Worm (Caenorhabditis elegans): Measurements from ENCODE around the gene col-102.

Gene col-102

ce11 chrIV:619766-620165 is 15.5 kb downstream of the col-102 start:
- TF ChIP-seq ceh-28 (tag; optimal IDR thresholded peaks at IDR 0.05) = no peak
- no peak for TF ChIP-seq skn-1 (tag; optimal IDR thresholded peaks at IDR 0.05)
- no peak for TF ChIP-seq nhr-25 (tag; optimal IDR thresholded peaks at IDR 0.05)
- TF ChIP-seq egl-5 (tag; optimal IDR thresholded peaks at IDR 0.05) = no peak
- TF ChIP-seq hmg-11 (tag; optimal IDR thresholded peaks at IDR 0.05) = no peak
- TF ChIP-seq nhr-43 (tag; optimal IDR thresholded peaks at IDR 0.05; ENCODE audit: poor library complexity, severe bottlenecking) = no peak
- no peak for TF ChIP-seq pha-4 (tag; optimal IDR thresholded peaks at IDR 0.05)
- no peak for TF ChIP-seq ceh-16 (tag; optimal IDR thresholded peaks at IDR 0.05)
- no peak for TF ChIP-seq fkh-10 (GFP tag; optimal IDR thresholded peaks at IDR 0.05)
- no peak for TF ChIP-seq nhr-28 (tag; optimal IDR thresholded peaks at IDR 0.05)
- TF ChIP-seq elt-3 (tag; optimal IDR thresholded peaks at IDR 0.05) = no peak
- TF ChIP-seq unc-39 (tag; optimal IDR thresholded peaks at IDR 0.05) = no peak
- TF ChIP-seq elt-2 (tag; optimal IDR thresholded peaks at IDR 0.05) = no peak
- no peak for TF ChIP-seq fkh-2 (tag; optimal IDR thresholded peaks at IDR 0.05)
- TF ChIP-seq zag-1 (tag; optimal IDR thresholded peaks at IDR 0.05) = no peak

ce11 chrIV:620324-620723 is 16.1 kb downstream of the col-102 start:
- TF ChIP-seq skn-1 (tag; optimal IDR thresholded peaks at IDR 0.05) (peak; percentile 14), fos-1 (tag; optimal IDR thresholded peaks at IDR 0.05) (no peak), eor-1 (tag; optimal IDR thresholded peaks at IDR 0.05) (no peak), jun-1 (tag; optimal IDR thresholded peaks at IDR 0.05) (no peak), nfya-1 (tag; optimal IDR thresholded peaks at IDR 0.05; ENCODE audit: insufficient read depth) (peak; percentile 50), lsy-12 (tag; optimal IDR thresholded peaks at IDR 0.05) (peak; percentile 53), pha-4 (tag; optimal IDR thresholded peaks at IDR 0.05) (no peak), elt-1 (tag; optimal IDR thresholded peaks at IDR 0.05) (no peak), lin-39 (tag; optimal IDR thresholded peaks at IDR 0.05) (peak; percentile 58), lin-15B (tag; optimal IDR thresholded peaks at IDR 0.05) (peak; percentile 51), aly-2 (tag; optimal IDR thresholded peaks at IDR 0.05) (no peak), egl-27 (tag; optimal IDR thresholded peaks at IDR 0.05) (peak; percentile 70), snpc-4 (tag; optimal IDR thresholded peaks at IDR 0.05) (no peak), ztf-4 (tag; optimal IDR thresholded peaks at IDR 0.05) (no peak), elt-2 (tag; optimal IDR thresholded peaks at IDR 0.05) (peak; percentile 26), pqm-1 (tag; optimal IDR thresholded peaks at IDR 0.05) (peak; percentile 33), nhr-11 (tag; optimal IDR thresholded peaks at IDR 0.05) (no peak), hmg-11 (tag; optimal IDR thresholded peaks at IDR 0.05) (peak; percentile 82), zag-1 (tag; optimal IDR thresholded peaks at IDR 0.05) (no peak), tbx-2 (tag; optimal IDR thresholded peaks at IDR 0.05) (peak; percentile 10)

ce11 chrIV:622989-623388 is 18.7 kb downstream of the col-102 start:
- TF ChIP-seq nhr-25 (tag; optimal IDR thresholded peaks at IDR 0.05) (no peak), elt-3 (tag; optimal IDR thresholded peaks at IDR 0.05) (no peak), nhr-11 (tag; optimal IDR thresholded peaks at IDR 0.05) (no peak), nhr-43 (tag; optimal IDR thresholded peaks at IDR 0.05; ENCODE audit: poor library complexity, severe bottlenecking) (no peak), nfya-1 (tag; optimal IDR thresholded peaks at IDR 0.05; ENCODE audit: insufficient read depth) (no peak), mdl-1 (tag; optimal IDR thresholded peaks at IDR 0.05) (no peak), ztf-11 (tag; optimal IDR thresholded peaks at IDR 0.05) (no peak), lin-15B (tag; optimal IDR thresholded peaks at IDR 0.05) (no peak), aly-2 (tag; optimal IDR thresholded peaks at IDR 0.05) (no peak), lsy-12 (tag; optimal IDR thresholded peaks at IDR 0.05) (no peak), tbx-2 (tag; optimal IDR thresholded peaks at IDR 0.05) (no peak)

ce11 chrIV:623876-624275 is 19.6 kb downstream of the col-102 start:
- TF ChIP-seq snpc-4 (tag; optimal IDR thresholded peaks at IDR 0.05) (no peak), hmg-11 (tag; optimal IDR thresholded peaks at IDR 0.05) (no peak), lsy-12 (tag; optimal IDR thresholded peaks at IDR 0.05) (no peak), nhr-12 (tag; optimal IDR thresholded peaks at IDR 0.05) (no peak), mdl-1 (tag; optimal IDR thresholded peaks at IDR 0.05) (no peak), ceh-28 (tag; optimal IDR thresholded peaks at IDR 0.05) (no peak), fkh-2 (tag; optimal IDR thresholded peaks at IDR 0.05) (no peak), nhr-77 (tag; optimal IDR thresholded peaks at IDR 0.05) (no peak), R02D3.7 (tag; optimal IDR thresholded peaks at IDR 0.05) (no peak), nhr-25 (tag; optimal IDR thresholded peaks at IDR 0.05) (no peak), pha-4 (tag; optimal IDR thresholded peaks at IDR 0.05) (no peak), nhr-11 (tag; optimal IDR thresholded peaks at IDR 0.05) (no peak), daf-12 (tag; optimal IDR thresholded peaks at IDR 0.05) (no peak), ztf-4 (tag; optimal IDR thresholded peaks at IDR 0.05) (no peak), lin-39 (tag; optimal IDR thresholded peaks at IDR 0.05) (no peak), ama-1 (optimal IDR thresholded peaks at IDR 0.05) (no peak), mml-1 (tag; optimal IDR thresholded peaks at IDR 0.05) (no peak), jun-1 (tag; optimal IDR thresholded peaks at IDR 0.05) (no peak), tbx-2 (tag; optimal IDR thresholded peaks at IDR 0.05) (no peak), nhr-43 (tag; optimal IDR thresholded peaks at IDR 0.05; ENCODE audit: poor library complexity, severe bottlenecking) (no peak)

Measured in whole organism, L3 larva.